Worm (Caenorhabditis elegans): Measurements from ENCODE around the gene fbxc-45.

fbxc-45 gene

ce11 chrIV:2890401-2890952, 31.6 kb downstream of the fbxc-45 start, which contains the start of the genes nprt-1 and dib-1:
Gene nprt-1 (minus strand): TSS chrIV:2890451.
Gene dib-1 (plus strand): TSS chrIV:2890882.
- TF ChIP-seq cebp-1 (GFP tag; IDR thresholded peaks at IDR 0.05) (no peak), cebp-1 (tag; optimal IDR thresholded peaks at IDR 0.05) (peak; percentile 12), dpl-1 (GFP tag; optimal IDR thresholded peaks at IDR 0.05) (peak; percentile 17), lin-54 (GFP tag; optimal IDR thresholded peaks at IDR 0.05) (peak; percentile 54), Y95B8A.8 (GFP tag; IDR thresholded peaks at IDR 0.05) (no peak), unc-62 (GFP tag; optimal IDR thresholded peaks at IDR 0.05) (no peak), attf-3 (GFP tag; conservative IDR thresholded peaks at IDR 0.05) (peak; percentile 96), ceh-40 (GFP tag; IDR thresholded peaks at IDR 0.05) (no peak), mcd-1 (GFP tag; IDR thresholded peaks at IDR 0.05) (peak; percentile 43; the same call in 1 of the 2 replicates), lin-35 (GFP tag; optimal IDR thresholded peaks at IDR 0.05) (peak in 1 of 3 experiments; percentile 88)

ce11 chrIV:2888496-2889101, 33.4 kb downstream of the fbxc-45 start:
- TF ChIP-seq madf-8 (GFP tag; conservative IDR thresholded peaks at IDR 0.05) (no peak), ztf-26 (tag; optimal IDR thresholded peaks at IDR 0.05) (no peak), xnd-1 (tag; optimal IDR thresholded peaks at IDR 0.05) (no peak), mcd-1 (GFP tag; IDR thresholded peaks at IDR 0.05) (0 out of 2 replicates have a peak, but pooled peaks have one; percentile 25), zfh-2 (GFP tag; conservative IDR thresholded peaks at IDR 0.05) (peak; percentile 90), snpc-3.4 (tag; optimal IDR thresholded peaks at IDR 0.05) (no peak), tbx-9 (tag; optimal IDR thresholded peaks at IDR 0.05; ENCODE audit: borderline replicate concordance) (no peak), zim-3 (tag; optimal IDR thresholded peaks at IDR 0.05) (peak; percentile 29), F10E7.11 (tag; optimal IDR thresholded peaks at IDR 0.05) (no peak), T07F8.4 (tag; optimal IDR thresholded peaks at IDR 0.05) (no peak), egrh-3 (GFP tag; IDR thresholded peaks at IDR 0.05) (peak; percentile 78; the same call in 1 of the 2 replicates), atf-7 (tag; optimal IDR thresholded peaks at IDR 0.05) (no peak), cebp-2 (GFP tag; IDR thresholded peaks at IDR 0.05) (no peak), lin-26 (GFP tag; IDR thresholded peaks at IDR 0.05) (no peak), pha-4 (tag; optimal IDR thresholded peaks at IDR 0.05) (no peak), rcor-1 (GFP tag; IDR thresholded peaks at IDR 0.05) (no peak)

ce11 chrIV:2887245-2887644, 34.8 kb downstream of the fbxc-45 start:
- TF ChIP-seq egrh-3 (GFP tag; IDR thresholded peaks at IDR 0.05) (peak; percentile 22; the same call in 1 of the 2 replicates), nhr-80 (tag; optimal IDR thresholded peaks at IDR 0.05) (no peak), ama-1 (optimal IDR thresholded peaks at IDR 0.05) (no peak), ama-1 (GFP tag; optimal IDR thresholded peaks at IDR 0.05) (no peak), B0019.2 (GFP tag; conservative IDR thresholded peaks at IDR 0.05) (no peak), hsf-1 (GFP tag; IDR thresholded peaks at IDR 0.05) (peak; percentile 15; the same call in 1 of the 2 replicates), mcd-1 (GFP tag; IDR thresholded peaks at IDR 0.05) (0 out of 2 replicates have a peak, but pooled peaks have one; percentile 18), zfh-2 (GFP tag; conservative IDR thresholded peaks at IDR 0.05) (peak; percentile 77), F37B4.10 (GFP tag; IDR thresholded peaks at IDR 0.05) (0 out of 2 replicates have a peak, but pooled peaks have one; percentile 11)

- TF ChIP-seq madf-3 (GFP tag; IDR thresholded peaks at IDR 0.05) (no peak), aptf-2 (GFP tag; conservative IDR thresholded peaks at IDR 0.05) (no peak), atf-7 (tag; optimal IDR thresholded peaks at IDR 0.05) (no peak), egl-18 (GFP tag; IDR thresholded peaks at IDR 0.05) (no peak), Y53F4B.3 (GFP tag; IDR thresholded peaks at IDR 0.05) (no peak), egrh-3 (GFP tag; IDR thresholded peaks at IDR 0.05) (no peak), Y79H2A.3 (GFP tag; conservative IDR thresholded peaks at IDR 0.05) (no peak), aptf-3 (GFP tag; IDR thresholded peaks at IDR 0.05) (no peak), him-1 (tag; optimal IDR thresholded peaks at IDR 0.05) (no peak), ztf-6 (GFP tag; IDR thresholded peaks at IDR 0.05) (no peak), hlh-12 (tag; optimal IDR thresholded peaks at IDR 0.05) (no peak), lin-54 (GFP tag; optimal IDR thresholded peaks at IDR 0.05) (no peak), hrde-1 (tag; optimal IDR thresholded peaks at IDR 0.05; ENCODE audit: borderline replicate concordance) (no peak)
Measured at ce11 chrIV:2886655-2887054, 35.4 kb downstream of the fbxc-45 start, which contains the start of gene dml-1. Gene dml-1 (plus strand): TSS chrIV:2886955.
